Fruit fly (Drosophila melanogaster) whole organism: Measurements from ENCODE around the gene HP1b.

Experiments
- CG8478 ChIP-seq: fragments of >200 bp; optimal IDR thresholded peaks from 2 replicates; lab custom pipeline; 2018; ENCODE audit warnings: inconsistent platforms
- Dll ChIP-seq: fragments of >200 bp; optimal IDR thresholded peaks from 2 replicates; lab custom pipeline; 2017
- EcR ChIP-seq, 2 experiments: fragments of >200 bp; optimal IDR thresholded peaks; 2 replicates each; lab custom pipeline; 2017; ENCODE audit warnings: missing biosample characterization in 2 of 2, missing genetic modification characterization in 2 of 2, missing genetic modification reagents in 2 of 2
- pan ChIP-seq: fragments of >200 bp; optimal IDR thresholded peaks from 2 replicates; lab custom pipeline; 2017
- psq ChIP-seq: fragments of >200 bp; optimal IDR thresholded peaks from 2 replicates; lab custom pipeline; 2017
- usp ChIP-seq: fragments of >200 bp; optimal IDR thresholded peaks from 2 replicates; lab custom pipeline; 2017; ENCODE audit warnings: missing biosample characterization, missing genetic modification characterization, mixed read lengths

HP1b gene

DNA sequence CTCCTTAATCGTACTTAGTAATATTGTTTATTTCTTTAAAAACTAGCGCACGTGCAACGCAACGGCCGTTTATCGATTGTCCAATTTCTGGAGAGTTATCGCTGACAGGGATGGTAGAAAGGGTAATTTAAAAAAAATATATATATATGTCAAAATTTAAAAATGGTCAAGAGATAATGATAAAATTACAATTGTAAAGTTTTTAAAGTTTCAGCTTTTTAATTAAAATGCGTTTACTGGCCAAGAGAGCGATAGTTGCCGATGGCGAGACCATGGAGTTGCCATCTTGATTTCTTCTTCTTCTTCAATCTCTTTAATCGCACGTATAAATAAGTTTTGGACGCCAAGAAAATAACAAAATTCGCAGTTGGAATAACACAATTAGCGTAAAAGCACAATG is at the start of gene HP1b, which contains the start of gene CG7246:
HP1b (plus strand) TSS at position 102 of the 400 bp plus-strand sequence.
CG7246 (minus strand) TSS at position 96 of the 400 bp plus-strand sequence.
- TF ChIP-seq CG8478 (lab: Kevin White, UChicago) (no peak), psq (lab: Kevin White, UChicago) (no peak), EcR (GFP tag; optimal IDR thresholded peaks at IDR 0.05; lab: Kevin White, UChicago) (no peak)

dm6 chrX:9036113-9036512 is 44.8 kb upstream of the HP1b start:
- TF ChIP-seq Dll (lab: Kevin White, UChicago) (no peak), pan (lab: Kevin White, UChicago) (no peak), EcR (GFP tag; optimal IDR thresholded peaks at IDR 0.05; lab: Kevin White, UChicago) (no peak), CG8478 (lab: Kevin White, UChicago) (no peak), psq (lab: Kevin White, UChicago) (no peak), usp (no peak)

DNA sequence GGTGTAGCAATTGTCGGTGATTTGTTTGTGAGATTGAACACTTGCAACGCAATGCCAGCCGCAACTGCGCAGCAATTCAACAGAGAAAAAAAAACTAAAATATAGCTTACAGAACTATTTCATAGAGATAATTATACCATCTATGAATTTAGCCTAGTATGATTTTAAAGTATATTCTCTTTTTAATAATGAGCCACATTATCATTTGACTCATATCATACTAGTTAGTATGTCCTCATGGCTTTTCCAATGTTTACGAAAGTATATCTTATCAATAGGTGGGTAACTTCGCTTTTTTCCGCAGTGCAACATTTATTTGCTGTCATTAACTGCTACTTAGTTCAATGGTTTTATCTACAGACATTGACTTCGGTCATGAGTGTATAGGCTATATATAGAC is 42.1 kb upstream of the HP1b start:
- TF ChIP-seq EcR (GFP tag; optimal IDR thresholded peaks at IDR 0.05; lab: Kevin White, UChicago) (no peak), CG8478 (lab: Kevin White, UChicago) (no peak), usp (no peak)

DNA sequence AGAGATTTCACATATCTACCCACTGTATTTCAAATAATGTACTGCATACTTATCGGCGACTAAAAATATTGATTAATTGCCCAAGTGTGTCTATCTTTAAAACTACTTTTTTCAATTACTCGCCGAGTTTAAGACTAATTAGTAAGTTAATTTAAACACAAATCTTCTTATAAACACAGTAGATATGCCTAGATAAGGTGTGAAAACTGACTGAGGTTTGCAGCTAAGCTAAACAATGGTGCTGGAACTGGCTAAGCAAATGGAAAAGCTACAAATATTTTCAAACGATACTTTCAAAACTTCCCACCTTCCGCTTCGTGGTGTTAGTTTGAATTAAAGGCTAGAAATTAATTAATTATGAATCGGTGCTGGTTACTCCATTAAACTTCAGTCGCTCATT is 40.0 kb upstream of the HP1b start:
- TF ChIP-seq pan (lab: Kevin White, UChicago) (no peak), Dll (lab: Kevin White, UChicago) (no peak), usp (no peak), EcR (GFP tag; optimal IDR thresholded peaks at IDR 0.05; lab: Kevin White, UChicago) (no peak), psq (lab: Kevin White, UChicago) (no peak), CG8478 (lab: Kevin White, UChicago) (no peak)

- TF ChIP-seq Dll (lab: Kevin White, UChicago) = no peak
- no peak for TF ChIP-seq usp
- no peak for TF ChIP-seq CG8478 (lab: Kevin White, UChicago)
- TF ChIP-seq psq (lab: Kevin White, UChicago) = no peak
- TF ChIP-seq EcR (GFP tag; optimal IDR thresholded peaks at IDR 0.05; lab: Kevin White, UChicago) = no peak
- TF ChIP-seq pan (lab: Kevin White, UChicago) = no peak
Observed at dm6 chrX:9041789-9042456, 38.9 kb upstream of the HP1b start.

dm6 chrX:9042457-9043045 is 38.3 kb upstream of the HP1b start:
- TF ChIP-seq Dll (lab: Kevin White, UChicago) (peak; percentile 88), CG8478 (lab: Kevin White, UChicago) (peak; percentile 84), usp (no peak)

DNA sequence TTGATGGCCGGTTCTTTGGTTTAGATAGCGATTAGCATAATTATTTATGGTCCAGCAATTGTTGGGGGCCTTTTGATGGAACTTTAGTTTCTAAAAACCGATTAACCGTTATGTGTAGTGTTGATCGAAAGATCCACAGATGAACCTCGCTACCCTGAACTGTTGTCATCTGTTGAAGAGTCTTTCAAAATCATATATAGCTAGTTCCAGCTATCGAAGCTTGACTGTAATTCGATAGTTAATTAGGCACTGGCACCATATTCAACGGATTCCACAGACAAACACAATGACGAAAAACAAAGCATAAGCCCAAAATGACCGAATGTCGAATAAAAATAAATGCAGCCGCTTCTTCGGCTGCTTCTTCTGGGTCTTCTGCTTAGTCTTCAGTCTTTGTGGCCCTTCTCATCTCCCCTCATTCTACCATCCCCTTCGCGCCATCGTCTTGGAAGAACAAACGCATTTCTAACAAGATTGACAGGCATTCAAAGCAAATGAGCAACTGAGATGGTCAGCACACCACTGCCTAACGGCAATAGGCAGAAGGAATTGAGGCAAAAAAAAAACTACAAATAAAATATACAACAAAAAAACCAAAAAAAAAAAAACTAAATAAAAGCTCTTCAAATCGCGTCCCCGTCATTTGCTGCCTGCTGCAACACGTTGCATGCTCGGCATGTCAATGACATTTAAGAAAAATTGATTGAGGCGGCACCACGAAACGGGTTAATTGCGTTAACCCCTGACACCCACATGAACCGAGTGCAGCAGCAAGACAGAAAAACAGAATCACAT is 37.0 kb upstream of the HP1b start:
- no peak for TF ChIP-seq EcR (GFP tag; optimal IDR thresholded peaks at IDR 0.05; lab: Kevin White, UChicago)
- TF ChIP-seq psq (lab: Kevin White, UChicago) = no peak
- TF ChIP-seq pan (lab: Kevin White, UChicago) = no peak
- no peak for TF ChIP-seq CG8478 (lab: Kevin White, UChicago)

DNA sequence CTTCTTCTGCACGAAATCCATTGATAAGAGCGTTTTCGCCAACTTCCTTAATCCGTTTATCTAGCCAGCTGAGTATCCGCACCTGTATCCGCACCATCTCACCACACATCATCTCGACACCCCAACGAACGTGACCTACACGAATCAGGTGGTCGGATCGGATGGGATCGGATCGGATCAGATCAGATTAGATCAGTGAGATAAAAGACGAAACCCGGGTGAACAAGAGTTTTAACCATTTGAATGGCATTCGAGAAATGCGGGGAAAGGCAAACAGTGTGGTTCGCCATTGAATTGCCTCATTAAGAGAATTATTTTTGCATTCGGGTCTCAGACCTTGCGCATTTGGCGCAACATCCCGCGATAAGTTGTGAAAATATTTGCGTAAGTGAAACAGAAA is 36.0 kb upstream of the HP1b start:
- no peak for TF ChIP-seq CG8478 (lab: Kevin White, UChicago)
- TF ChIP-seq usp = no peak
- TF ChIP-seq EcR (GFP tag; optimal IDR thresholded peaks at IDR 0.05; lab: Kevin White, UChicago) = no peak
- no peak for TF ChIP-seq Dll (lab: Kevin White, UChicago)
- no peak for TF ChIP-seq psq (lab: Kevin White, UChicago)
- no peak for TF ChIP-seq pan (lab: Kevin White, UChicago)

- TF ChIP-seq psq (lab: Kevin White, UChicago) (no peak), CG8478 (lab: Kevin White, UChicago) (no peak), usp (no peak), Dll (lab: Kevin White, UChicago) (no peak), pan (lab: Kevin White, UChicago) (no peak), EcR (GFP tag; optimal IDR thresholded peaks at IDR 0.05; lab: Kevin White, UChicago) (no peak)
Observed at dm6 chrX:9046383-9046941, 34.4 kb upstream of the HP1b start.

dm6 chrX:9046986-9047385 is 33.9 kb upstream of the HP1b start:
- TF ChIP-seq EcR (GFP tag; optimal IDR thresholded peaks at IDR 0.05; lab: Kevin White, UChicago) (no peak), pan (lab: Kevin White, UChicago) (no peak), Dll (lab: Kevin White, UChicago) (no peak), usp (no peak), psq (lab: Kevin White, UChicago) (no peak), CG8478 (lab: Kevin White, UChicago) (no peak)

- TF ChIP-seq psq (lab: Kevin White, UChicago) (no peak), CG8478 (lab: Kevin White, UChicago) (no peak), usp (no peak), Dll (lab: Kevin White, UChicago) (no peak), pan (lab: Kevin White, UChicago) (no peak), EcR (GFP tag; optimal IDR thresholded peaks at IDR 0.05; lab: Kevin White, UChicago) (no peak)
Observed at dm6 chrX:9047725-9048384, 33.0 kb upstream of the HP1b start.
